Fruit fly (Drosophila melanogaster) whole organism, prepupa: Measurements from ENCODE around the gene CG13069.
A peak's percentile ranks its signal among the peaks of the same experiment; 100 is the strongest.

ENCODE experiments used
- CG10669 ChIP-seq: fragments of 200-800 bp; sonication (Bioruptor generic); optimal IDR thresholded peaks from 3 replicates; lab custom pipeline; 2018; ENCODE audit warnings: missing biosample characterization, mild to moderate bottlenecking, missing genetic modification characterization, moderate library complexity
- CG15336 ChIP-seq: fragments of 200-800 bp; sonication (Bioruptor generic); IDR thresholded peaks from 2 replicates; pipeline ENCODE4 v1.3.6; 2022; ENCODE audit warnings: missing biosample characterization, missing genetic modification characterization
- CG16779 ChIP-seq: fragments of 200-800 bp; sonication (Bioruptor generic); optimal IDR thresholded peaks from 3 replicates; lab custom pipeline; 2017; ENCODE audit warnings: missing biosample characterization, mild to moderate bottlenecking, missing genetic modification characterization
- CG3032 ChIP-seq: fragments of 200-800 bp; optimal IDR thresholded peaks from 2 replicates; lab custom pipeline; 2019; ENCODE audit warnings: missing biosample characterization, mild to moderate bottlenecking, missing genetic modification characterization, moderate library complexity
- CG31627 ChIP-seq: fragments of 200-800 bp; sonication (Bioruptor generic); optimal IDR thresholded peaks from 3 replicates; lab custom pipeline; 2016; ENCODE audit warnings: missing biosample characterization, missing genetic modification characterization
- CG32006 ChIP-seq: fragments of 200-800 bp; sonication (Bioruptor generic); optimal IDR thresholded peaks from 3 replicates; lab custom pipeline; 2017; ENCODE audit warnings: missing biosample characterization, mild to moderate bottlenecking, missing genetic modification characterization
- CG34406 ChIP-seq: fragments of 200-800 bp; sonication (Bioruptor generic); optimal IDR thresholded peaks from 3 replicates; lab custom pipeline; 2016; ENCODE audit warnings: missing biosample characterization, missing genetic modification characterization
- CG3919 ChIP-seq: fragments of 200-800 bp; sonication (Bioruptor generic); optimal IDR thresholded peaks from 3 replicates; lab custom pipeline; 2016; ENCODE audit warnings: missing biosample characterization, missing genetic modification characterization
- CG4318 ChIP-seq: fragments of 200-800 bp; sonication (Bioruptor generic); optimal IDR thresholded peaks from 3 replicates; lab custom pipeline; 2017; ENCODE audit warnings: missing biosample characterization, mild to moderate bottlenecking, missing genetic modification characterization
- CG6163 ChIP-seq: fragments of 200-800 bp; sonication (Bioruptor generic); IDR thresholded peaks from 3 replicates; pipeline ENCODE4 v1.3.6; 2022; ENCODE audit warnings: missing biosample characterization, missing genetic modification characterization
- CG6276 ChIP-seq: fragments of 200-800 bp; sonication (Bioruptor generic); optimal IDR thresholded peaks from 2 replicates; lab custom pipeline; 2017; ENCODE audit warnings: missing biosample characterization, mild to moderate bottlenecking, missing genetic modification characterization
- CG6792 ChIP-seq: fragments of 200-800 bp; sonication (Bioruptor generic); optimal IDR thresholded peaks from 3 replicates; lab custom pipeline; 2016; ENCODE audit warnings: missing biosample characterization, missing genetic modification characterization
- CG6808 ChIP-seq: fragments of 200-800 bp; sonication (Bioruptor generic); optimal IDR thresholded peaks from 3 replicates; lab custom pipeline; 2017; ENCODE audit warnings: missing biosample characterization, missing genetic modification characterization, mild to moderate bottlenecking, moderate library complexity, missing genetic modification reagents
- CG7368 ChIP-seq: fragments of 200-800 bp; sonication (Bioruptor generic); optimal IDR thresholded peaks from 3 replicates; lab custom pipeline; 2016; ENCODE audit warnings: missing biosample characterization, missing genetic modification characterization
- CG8119 ChIP-seq: fragments of 200-800 bp; sonication (Bioruptor generic); IDR thresholded peaks from 3 replicates; pipeline ENCODE4 v1.3.6; 2022; ENCODE audit warnings: missing biosample characterization, missing genetic modification characterization
- CG8319 ChIP-seq: fragments of 200-800 bp; sonication (Bioruptor generic); optimal IDR thresholded peaks from 3 replicates; lab custom pipeline; 2016; ENCODE audit warnings: missing biosample characterization, missing genetic modification characterization
- CG8632 ChIP-seq: fragments of 200-800 bp; sonication (Bioruptor generic); optimal IDR thresholded peaks from 3 replicates; lab custom pipeline; 2016; ENCODE audit warnings: missing biosample characterization, missing genetic modification characterization
- CG9139 ChIP-seq: fragments of 200-800 bp; sonication (Bioruptor generic); optimal IDR thresholded peaks from 3 replicates; lab custom pipeline; 2017; ENCODE audit warnings: missing biosample characterization, mild to moderate bottlenecking, missing genetic modification characterization
- Eip75B ChIP-seq: fragments of 200-800 bp; sonication (Bioruptor generic); optimal IDR thresholded peaks from 3 replicates; lab custom pipeline; 2016; ENCODE audit warnings: missing biosample characterization, missing genetic modification characterization
- Eip78C ChIP-seq: fragments of 200-800 bp; sonication (Bioruptor generic); peaks from one replicate; lab custom pipeline; 2016; ENCODE audit warnings: missing biosample characterization, missing genetic modification characterization
- Eip93F ChIP-seq: fragments of 200-800 bp; sonication (Bioruptor generic); optimal IDR thresholded peaks from 2 replicates; lab custom pipeline; 2016; ENCODE audit warnings: missing biosample characterization, mild to moderate bottlenecking, missing genetic modification characterization
- Ets96B ChIP-seq: fragments of 200-800 bp; optimal IDR thresholded peaks from 2 replicates; lab custom pipeline; 2019; ENCODE audit warnings: missing biosample characterization, mild to moderate bottlenecking, missing genetic modification characterization, moderate library complexity
- Gug ChIP-seq: fragments of 200-800 bp; sonication (Bioruptor generic); IDR thresholded peaks from 2 replicates; pipeline ENCODE4 v1.3.6; 2022; ENCODE audit warnings: missing biosample characterization, missing genetic modification characterization
- Hr38 ChIP-seq: sonication (Bioruptor generic); optimal IDR thresholded peaks from 2 replicates; lab custom pipeline; 2016; ENCODE audit warnings: missing biosample characterization, missing genetic modification characterization
- Hr39 ChIP-seq: fragments of 200-800 bp; sonication (Bioruptor generic); optimal IDR thresholded peaks from 2 replicates; lab custom pipeline; 2016; ENCODE audit warnings: missing biosample characterization, missing genetic modification characterization
- Hr4 ChIP-seq: fragments of 200-800 bp; sonication (Bioruptor generic); optimal IDR thresholded peaks from 3 replicates; lab custom pipeline; 2016; ENCODE audit warnings: missing biosample characterization, missing genetic modification characterization
- Met ChIP-seq: fragments of 200-800 bp; sonication (Bioruptor generic); optimal IDR thresholded peaks from 3 replicates; lab custom pipeline; 2016; ENCODE audit warnings: missing biosample characterization, missing genetic modification characterization
- OdsH ChIP-seq: fragments of 200-800 bp; sonication (Bioruptor generic); optimal IDR thresholded peaks from 3 replicates; lab custom pipeline; 2016; ENCODE audit warnings: missing biosample characterization, missing genetic modification characterization
- Smox ChIP-seq: fragments of 200-800 bp; sonication (Bioruptor generic); optimal IDR thresholded peaks from 3 replicates; lab custom pipeline; 2016; ENCODE audit warnings: missing biosample characterization, missing genetic modification characterization
- Sox14 ChIP-seq: fragments of 200-800 bp; sonication (Bioruptor generic); optimal IDR thresholded peaks from 3 replicates; lab custom pipeline; 2016; ENCODE audit warnings: missing biosample characterization, missing genetic modification characterization
- Sox15 ChIP-seq: fragments of 200-800 bp; sonication (Bioruptor generic); optimal IDR thresholded peaks from 3 replicates; lab custom pipeline; 2016; ENCODE audit warnings: missing biosample characterization, missing genetic modification characterization
- achi ChIP-seq: fragments of 200-800 bp; sonication (Bioruptor generic); optimal IDR thresholded peaks from 3 replicates; lab custom pipeline; 2016; ENCODE audit warnings: missing biosample characterization, missing genetic modification characterization
- acj6 ChIP-seq: fragments of 200-800 bp; sonication (Bioruptor generic); optimal IDR thresholded peaks from 3 replicates; lab custom pipeline; 2016; ENCODE audit warnings: missing biosample characterization, missing genetic modification characterization
- dac ChIP-seq: fragments of 200-800 bp; sonication (Bioruptor generic); optimal IDR thresholded peaks from 2 replicates; lab custom pipeline; 2017; ENCODE audit warnings: missing biosample characterization, mild to moderate bottlenecking, missing genetic modification characterization
- dsx ChIP-seq: fragments of 200-800 bp; optimal IDR thresholded peaks from 3 replicates; lab custom pipeline; 2019; ENCODE audit warnings: missing biosample characterization, mild to moderate bottlenecking, missing genetic modification characterization, moderate library complexity; ENCODE audit not compliant: poor library complexity, severe bottlenecking
- esn ChIP-seq: fragments of 200-800 bp; sonication (Bioruptor generic); optimal IDR thresholded peaks from 2 replicates; lab custom pipeline; 2016; ENCODE audit warnings: missing biosample characterization, mild to moderate bottlenecking, missing genetic modification characterization, moderate library complexity
- fd59A ChIP-seq: fragments of 200-800 bp; sonication (Bioruptor generic); optimal IDR thresholded peaks from 2 replicates; lab custom pipeline; 2017; ENCODE audit warnings: missing biosample characterization, mild to moderate bottlenecking, missing genetic modification characterization, missing genetic modification reagents
- fd85E ChIP-seq: fragments of 200-800 bp; sonication (Bioruptor generic); optimal IDR thresholded peaks from 3 replicates; lab custom pipeline; 2016; ENCODE audit warnings: missing biosample characterization, missing genetic modification characterization
- lz ChIP-seq: fragments of 200-800 bp; sonication (Bioruptor generic); optimal IDR thresholded peaks from 3 replicates; lab custom pipeline; 2016; ENCODE audit warnings: missing biosample characterization, missing genetic modification characterization
- net ChIP-seq: fragments of 200-800 bp; sonication (Bioruptor generic); optimal IDR thresholded peaks from 3 replicates; lab custom pipeline; 2016; ENCODE audit warnings: missing biosample characterization, missing genetic modification characterization
- pdm3 ChIP-seq: fragments of 200-800 bp; sonication (Bioruptor generic); optimal IDR thresholded peaks from 3 replicates; lab custom pipeline; 2016; ENCODE audit warnings: missing biosample characterization, missing genetic modification characterization
- salr ChIP-seq, 2 experiments: fragments of 200-800 bp; sonication (Bioruptor generic); optimal IDR thresholded peaks; 3 replicates each; lab custom pipeline; 2016 to 2018; ENCODE audit warnings: missing biosample characterization in 2 of 2, missing genetic modification characterization in 2 of 2, mild to moderate bottlenecking in 1 of 2
- spab ChIP-seq: fragments of 200-800 bp; sonication (Bioruptor generic); optimal IDR thresholded peaks from 2 replicates; lab custom pipeline; 2017; ENCODE audit warnings: missing biosample characterization, mild to moderate bottlenecking, missing genetic modification characterization, missing genetic modification reagents
- ss ChIP-seq, 2 experiments: fragments of 200-800 bp; sonication (Bioruptor generic); optimal IDR thresholded peaks; 2 replicates in 1 of 2; 3 replicates in 1 of 2; lab custom pipeline; 2017 to 2018; ENCODE audit warnings: mild to moderate bottlenecking in 2 of 2, missing biosample characterization in 2 of 2, missing genetic modification characterization in 2 of 2, moderate library complexity in 1 of 2
- svp ChIP-seq: fragments of 200-800 bp; sonication (Bioruptor generic); peaks from one replicate; lab custom pipeline; 2016; ENCODE audit warnings: missing biosample characterization, missing genetic modification characterization
- topi ChIP-seq: fragments of 200-800 bp; sonication (Bioruptor generic); optimal IDR thresholded peaks from 3 replicates; lab custom pipeline; 2016; ENCODE audit warnings: missing biosample characterization, missing genetic modification characterization
- vri ChIP-seq: fragments of 200-800 bp; sonication (Bioruptor generic); optimal IDR thresholded peaks from 3 replicates; lab custom pipeline; 2016; ENCODE audit warnings: missing biosample characterization, mild to moderate bottlenecking, missing genetic modification characterization

Gene CG13069

DNA sequence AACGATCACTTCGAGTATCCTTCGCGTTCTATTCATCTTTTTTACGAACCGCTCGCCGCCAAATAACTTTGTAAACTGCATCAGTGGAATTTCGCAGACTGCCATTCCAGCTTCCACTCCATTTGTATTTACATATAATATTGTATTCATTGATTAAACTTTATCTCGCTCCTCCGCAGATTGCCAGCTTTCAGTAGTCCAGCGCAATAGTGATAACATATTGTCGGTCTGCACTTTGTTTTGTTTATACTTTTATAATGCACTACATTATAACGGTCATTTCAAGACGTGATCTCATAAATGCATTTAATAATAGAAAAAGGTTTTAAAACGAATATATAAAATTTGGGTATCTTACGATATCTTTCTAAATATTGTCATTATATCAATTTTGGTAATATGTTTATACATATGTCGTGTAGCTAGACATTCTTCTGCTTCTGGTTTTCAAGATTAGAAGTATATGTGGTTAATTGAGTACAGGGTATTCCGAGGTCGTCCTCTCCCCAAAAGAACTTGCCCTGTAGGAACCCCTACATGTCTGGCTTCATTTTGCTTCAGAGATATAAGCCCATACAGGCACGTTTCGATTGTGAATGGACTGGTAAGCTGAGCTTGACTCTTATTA is 3.0 kb downstream of the CG13069 start, which contains the start of gene CG4950:
TSS of gene CG4950 (minus strand) at position 51 of the 628 bp plus-strand sequence.
- TF ChIP-seq CG34406 (GFP tag; lab: Kevin White, UChicago): peak; percentile 25
- TF ChIP-seq svp: peak; percentile 74
- peak; percentile 2 for TF ChIP-seq CG9139 (GFP tag; lab: Kevin White, UChicago)
- peak; percentile 49 for TF ChIP-seq CG32006 (GFP tag; lab: Kevin White, UChicago)
- TF ChIP-seq CG16779 (tag; lab: Kevin White, UChicago): peak; percentile 15
- peak; percentile 56 for TF ChIP-seq CG10669 (GFP tag; lab: Kevin White, UChicago)
- peak; percentile 41 for TF ChIP-seq CG6808 (GFP tag; lab: Kevin White, UChicago)
- no peak for TF ChIP-seq salr (GFP tag; optimal IDR thresholded peaks at IDR 0.05; lab: Kevin White, UChicago)
- peak; percentile 32 for TF ChIP-seq Sox15
- no peak for TF ChIP-seq dac (GFP tag; lab: Kevin White, UChicago)
- TF ChIP-seq Smox: peak; percentile 11
- peak; percentile 30 for TF ChIP-seq CG8632
- no peak for TF ChIP-seq esn (GFP tag; lab: Kevin White, UChicago)
- TF ChIP-seq topi: peak; percentile 27
- 0 out of 3 replicates have a peak, but pooled peaks have one; percentile 20 for TF ChIP-seq CG6163 (GFP tag; lab: Robert Waterston, UW)
- TF ChIP-seq Met (GFP tag; lab: Kevin White, UChicago): peak; percentile 33
- no peak for TF ChIP-seq CG7368 (GFP tag; lab: Kevin White, UChicago)
- peak; percentile 18 to 61 for TF ChIP-seq ss (GFP tag; optimal IDR thresholded peaks at IDR 0.05; lab: Kevin White, UChicago)
- peak; percentile 42; the same call in 1 of the 2 replicates for TF ChIP-seq Gug
- TF ChIP-seq dsx: peak; percentile 52
- TF ChIP-seq fd59A: peak; percentile 33
- TF ChIP-seq CG6276: peak; percentile 25
- no peak for TF ChIP-seq vri (GFP tag; lab: Kevin White, UChicago)
- TF ChIP-seq pdm3: peak; percentile 47
- peak; percentile 34 for TF ChIP-seq OdsH (GFP tag; lab: Kevin White, UChicago)
- peak; percentile 18 for TF ChIP-seq Hr4 (GFP tag; lab: Kevin White, UChicago)
- no peak for TF ChIP-seq CG8319 (GFP tag; lab: Kevin White, UChicago)
- TF ChIP-seq Ets96B (tag; lab: Kevin White, UChicago): peak; percentile 59
- TF ChIP-seq lz: peak; percentile 19
- peak; percentile 20; the same call in 1 of the 3 replicates for TF ChIP-seq CG8119 (GFP tag; lab: Robert Waterston, UW)
- TF ChIP-seq acj6 (GFP tag; lab: Kevin White, UChicago): peak; percentile 8
- TF ChIP-seq spab (GFP tag; lab: Kevin White, UChicago): peak; percentile 50
- TF ChIP-seq fd85E: no peak
- TF ChIP-seq Eip75B: peak; percentile 39
- no peak for TF ChIP-seq Eip93F
- TF ChIP-seq Sox14 (GFP tag; lab: Kevin White, UChicago): peak; percentile 44
- TF ChIP-seq Hr39 (GFP tag; lab: Kevin White, UChicago): peak; percentile 12
- TF ChIP-seq net (GFP tag; lab: Kevin White, UChicago): peak; percentile 1
- TF ChIP-seq Hr38 (GFP tag; lab: Kevin White, UChicago): no peak
- no peak for TF ChIP-seq CG4318 (GFP tag; lab: Kevin White, UChicago)
- TF ChIP-seq CG3032 (tag; lab: Kevin White, UChicago): peak; percentile 69
- TF ChIP-seq achi (GFP tag; lab: Kevin White, UChicago): peak; percentile 31
- peak; percentile 8 for TF ChIP-seq CG31627
- peak; percentile 87 for TF ChIP-seq Eip78C
- peak; percentile 29 for TF ChIP-seq CG3919
- 0 out of 2 replicates have a peak, but pooled peaks have one; percentile 22 for TF ChIP-seq CG15336
- peak; percentile 26 for TF ChIP-seq CG6792 (GFP tag; lab: Kevin White, UChicago)
- TF ChIP-seq, all 60 proteins: peak for 37
